Worm (Caenorhabditis elegans) whole organism, L2 larva: ENCODE measurements around the gene lin-38.
A peak's percentile ranks its signal among the peaks of the same experiment; 100 is the strongest.

ENCODE experiments used
- C34F6.9 ChIP-seq: fragments of 150-350 bp; optimal IDR thresholded peaks from 2 replicates; lab custom pipeline; 2014; ENCODE audit warnings: missing biosample characterization, missing genetic modification characterization
- F13H6.1 ChIP-seq: sonication (generic microtip); optimal IDR thresholded peaks from 2 replicates; lab custom pipeline; 2016; ENCODE audit warnings: missing genetic modification characterization, missing compliant biosample characterization
- aly-2 ChIP-seq: fragments of 150-350 bp; optimal IDR thresholded peaks from 2 replicates; lab custom pipeline; 2014; ENCODE audit warnings: missing biosample characterization, missing genetic modification characterization
- blmp-1 ChIP-seq: sonication (generic microtip); optimal IDR thresholded peaks from 2 replicates; lab custom pipeline; 2017; ENCODE audit warnings: missing genetic modification characterization, mild to moderate bottlenecking, missing compliant biosample characterization, antibody characterized with exemption, moderate library complexity; ENCODE audit not compliant: insufficient read depth
- ceh-16 ChIP-seq: fragments of 150-350 bp; optimal IDR thresholded peaks from 2 replicates; lab custom pipeline; 2014; ENCODE audit warnings: missing biosample characterization, missing genetic modification characterization
- crh-2 ChIP-seq: sonication (generic microtip); optimal IDR thresholded peaks from 2 replicates; lab custom pipeline; 2017; ENCODE audit warnings: missing biosample characterization, missing genetic modification characterization
- egl-27 ChIP-seq: sonication (generic microtip); optimal IDR thresholded peaks from 3 replicates; lab custom pipeline; 2017; ENCODE audit warnings: missing biosample characterization, missing genetic modification reagents, missing genetic modification characterization
- gmeb-1 ChIP-seq: fragments of 150-350 bp; optimal IDR thresholded peaks from 2 replicates; lab custom pipeline; 2014; ENCODE audit warnings: missing biosample characterization, missing genetic modification characterization
- lin-11 ChIP-seq: fragments of 150-350 bp; sonication (generic microtip); optimal IDR thresholded peaks from 2 replicates; lab custom pipeline; 2014; ENCODE audit warnings: missing biosample characterization, missing genetic modification characterization, inconsistent platforms, mixed read lengths
- lin-13 ChIP-seq: fragments of 150-350 bp; optimal IDR thresholded peaks from 2 replicates; lab custom pipeline; 2014; ENCODE audit warnings: missing biosample characterization, missing genetic modification reagents, missing genetic modification characterization
- lsy-2 ChIP-seq, 2 experiments: fragments of 150-350 bp in 1 of 2; sonication (generic microtip) in 1 of 2; optimal IDR thresholded peaks; 2 replicates each; lab custom pipeline; 2014 to 2017; ENCODE audit warnings: missing biosample characterization in 2 of 2, missing genetic modification characterization in 2 of 2
- mab-5 ChIP-seq: fragments of 150-350 bp; optimal IDR thresholded peaks from 2 replicates; lab custom pipeline; 2014; ENCODE audit warnings: missing biosample characterization, missing genetic modification characterization
- mbf-1 ChIP-seq: sonication (generic microtip); optimal IDR thresholded peaks from 2 replicates; lab custom pipeline; 2017; ENCODE audit warnings: missing biosample characterization, missing genetic modification characterization
- mdl-1 ChIP-seq, 2 experiments: fragments of 150-350 bp in 1 of 2; sonication (generic microtip) in 1 of 2; optimal IDR thresholded peaks; 2 replicates each; lab custom pipeline; 2017; ENCODE audit warnings: missing biosample characterization in 2 of 2, missing genetic modification characterization in 2 of 2
- nhr-11 ChIP-seq: fragments of 150-350 bp; optimal IDR thresholded peaks from 2 replicates; lab custom pipeline; 2014; ENCODE audit warnings: missing biosample characterization, missing genetic modification characterization
- nhr-129 ChIP-seq: fragments of 150-350 bp; optimal IDR thresholded peaks from 2 replicates; lab custom pipeline; 2014; ENCODE audit warnings: missing biosample characterization, missing genetic modification characterization
- nhr-21 ChIP-seq: fragments of 150-350 bp; optimal IDR thresholded peaks from 2 replicates; lab custom pipeline; 2014; ENCODE audit warnings: missing biosample characterization, missing genetic modification characterization
- nhr-23 ChIP-seq: fragments of 150-350 bp; optimal IDR thresholded peaks from 2 replicates; lab custom pipeline; 2014; ENCODE audit warnings: missing biosample characterization, missing genetic modification reagents, missing genetic modification characterization
- nhr-237 ChIP-seq: fragments of 150-350 bp; optimal IDR thresholded peaks from 2 replicates; lab custom pipeline; 2014; ENCODE audit warnings: missing biosample characterization, missing genetic modification characterization
- nhr-25 ChIP-seq: fragments of 150-350 bp; sonication (generic microtip); optimal IDR thresholded peaks from 3 replicates; lab custom pipeline; 2014; ENCODE audit warnings: missing biosample characterization, missing genetic modification characterization
- nhr-77 ChIP-seq: fragments of 150-350 bp; optimal IDR thresholded peaks from 2 replicates; lab custom pipeline; 2014; ENCODE audit warnings: missing biosample characterization, missing genetic modification characterization
- peb-1 ChIP-seq: fragments of 150-350 bp; optimal IDR thresholded peaks from 2 replicates; lab custom pipeline; 2014; ENCODE audit warnings: missing biosample characterization, missing genetic modification characterization
- sem-4 ChIP-seq: fragments of 150-350 bp; optimal IDR thresholded peaks from 2 replicates; lab custom pipeline; 2014; ENCODE audit warnings: missing biosample characterization, missing genetic modification reagents, missing genetic modification characterization
- skn-1 ChIP-seq: sonication (generic microtip); optimal IDR thresholded peaks from 2 replicates; lab custom pipeline; 2017; ENCODE audit warnings: missing biosample characterization, missing genetic modification characterization
- sma-9 ChIP-seq, 2 experiments: fragments of 150-350 bp in 1 of 2; sonication (generic microtip) in 1 of 2; optimal IDR thresholded peaks; 2 replicates each; lab custom pipeline; 2014 to 2016; ENCODE audit warnings: missing genetic modification characterization in 2 of 2, mild to moderate bottlenecking in 1 of 2, missing biosample characterization in 1 of 2, missing compliant biosample characterization in 1 of 2, missing genetic modification reagents in 1 of 2, moderate library complexity in 1 of 2
- unc-55 ChIP-seq: fragments of 150-350 bp; sonication (generic microtip); optimal IDR thresholded peaks from 3 replicates; lab custom pipeline; 2014; ENCODE audit warnings: missing biosample characterization, missing genetic modification reagents, missing genetic modification characterization
- zag-1 ChIP-seq: fragments of 150-350 bp; optimal IDR thresholded peaks from 2 replicates; lab custom pipeline; 2014; ENCODE audit warnings: missing biosample characterization, missing genetic modification characterization
- ztf-1 ChIP-seq: fragments of 200-800 bp; sonication (Bioruptor generic); conservative IDR thresholded peaks from 2 replicates; pipeline ENCODE4 v1.3.6; 2022; ENCODE audit warnings: missing genetic modification characterization, missing compliant biosample characterization
- ztf-4 ChIP-seq: fragments of 150-350 bp; optimal IDR thresholded peaks from 2 replicates; lab custom pipeline; 2014; ENCODE audit warnings: missing biosample characterization, missing genetic modification characterization

lin-38 gene

DNA sequence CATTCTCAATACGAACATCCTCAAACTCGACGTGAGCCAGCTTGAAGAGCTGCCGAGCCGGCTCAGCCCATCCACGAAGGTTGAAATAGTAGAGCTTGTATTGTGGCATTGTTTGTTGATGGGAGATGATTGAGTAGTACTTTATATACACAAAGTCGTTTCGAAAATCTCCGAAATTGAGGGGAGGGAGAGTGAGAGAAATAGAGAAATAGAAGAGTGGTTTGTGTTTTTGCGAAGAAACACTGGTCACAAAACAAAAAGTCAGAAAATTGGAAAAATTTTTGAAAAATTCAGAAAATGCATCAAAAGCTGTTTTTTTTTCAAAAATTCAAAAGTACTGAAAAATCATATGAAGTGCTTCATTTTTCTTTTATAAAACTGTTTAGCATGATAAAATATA is 35.5 kb downstream of the lin-38 start, which contains the start of gene gst-24:
Gene gst-24 (minus strand): TSS at position 181 of the 400 bp plus-strand sequence.
- TF ChIP-seq C34F6.9 (tag; lab: Kevin White, UChicago) (peak; percentile 65), egl-27 (tag; lab: Kevin White, UChicago) (no peak), unc-55 (GFP tag; lab: Kevin White, UChicago) (peak; percentile 0), mab-5 (tag; lab: Kevin White, UChicago) (no peak)

DNA sequence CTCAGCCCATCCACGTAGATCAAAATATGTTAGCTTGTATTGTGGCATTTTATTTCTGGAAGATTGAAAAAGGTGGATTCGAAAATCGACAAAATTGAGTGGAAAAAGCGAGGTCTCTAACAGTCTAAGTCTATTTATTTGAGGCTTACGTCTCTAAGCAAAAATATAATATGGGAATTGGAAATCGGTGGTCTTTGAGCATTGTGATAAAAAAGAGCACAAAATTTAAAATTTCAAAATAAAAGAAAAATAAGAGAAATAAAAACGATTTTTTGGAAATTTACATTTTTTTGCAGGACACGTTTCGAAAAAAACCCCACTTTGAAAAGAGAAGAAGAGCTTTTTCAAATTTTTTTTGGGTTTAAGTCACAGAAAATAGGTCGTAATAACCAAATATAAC is 37.4 kb downstream of the lin-38 start, which contains the start of gene gst-15:
Gene gst-15 (minus strand): TSS at position 101 of the 400 bp plus-strand sequence.
- no peak for TF ChIP-seq egl-27 (tag; lab: Kevin White, UChicago)
- no peak for TF ChIP-seq nhr-129
- no peak for TF ChIP-seq mdl-1 (tag; optimal IDR thresholded peaks at IDR 0.05; lab: Kevin White, UChicago)
- TF ChIP-seq lin-13 (GFP tag; lab: Kevin White, UChicago), result no peak
- TF ChIP-seq nhr-11 (tag; lab: Kevin White, UChicago), result no peak
- TF ChIP-seq gmeb-1 (tag; lab: Kevin White, UChicago), result no peak
- TF ChIP-seq mbf-1 (tag; lab: Kevin White, UChicago), result no peak
- TF ChIP-seq nhr-237 (tag; lab: Kevin White, UChicago), result no peak
- TF ChIP-seq ztf-4 (tag; lab: Kevin White, UChicago), result no peak
- TF ChIP-seq nhr-21 (tag; lab: Kevin White, UChicago), result no peak
- TF ChIP-seq blmp-1, result no peak
- TF ChIP-seq zag-1 (tag; lab: Kevin White, UChicago), result no peak
- no peak for TF ChIP-seq F13H6.1 (tag; lab: Kevin White, UChicago)
- TF ChIP-seq lsy-2 (tag; optimal IDR thresholded peaks at IDR 0.05; lab: Kevin White, UChicago), result no peak
- no peak for TF ChIP-seq crh-2 (tag; lab: Kevin White, UChicago)
- no peak for TF ChIP-seq lin-11 (tag; lab: Kevin White, UChicago)
- TF ChIP-seq nhr-23 (tag; lab: Kevin White, UChicago), result no peak
- TF ChIP-seq sma-9 (GFP tag; optimal IDR thresholded peaks at IDR 0.05; lab: Kevin White, UChicago), result no peak
- TF ChIP-seq sma-9 (tag; optimal IDR thresholded peaks at IDR 0.05; lab: Kevin White, UChicago), result no peak

DNA sequence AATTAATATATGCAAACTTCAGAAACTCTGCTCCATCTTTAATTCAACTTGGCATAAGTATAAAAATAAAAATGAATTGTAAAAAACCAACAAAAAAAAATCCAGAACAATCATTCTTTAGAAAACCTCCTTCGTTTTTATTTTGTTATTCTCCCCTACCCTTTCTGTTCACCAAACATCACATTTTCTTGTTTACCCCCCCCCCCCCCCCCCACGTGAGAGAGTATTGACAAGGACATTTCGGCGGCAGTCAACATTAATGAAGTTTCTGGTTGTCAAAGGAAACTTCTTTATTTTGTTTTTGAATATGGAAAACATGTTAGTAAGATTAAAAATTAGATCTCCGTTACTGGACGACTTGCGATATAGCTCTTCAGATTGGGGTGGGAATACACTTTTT is 38.8 kb downstream of the lin-38 start:
- TF ChIP-seq mab-5 (tag; lab: Kevin White, UChicago) (no peak), ceh-16 (tag; lab: Kevin White, UChicago) (no peak), peb-1 (no peak), ztf-1 (GFP tag; lab: Robert Waterston, UW) (no peak), mbf-1 (tag; lab: Kevin White, UChicago) (no peak), mdl-1 (tag; optimal IDR thresholded peaks at IDR 0.05; lab: Kevin White, UChicago) (no peak), aly-2 (tag; lab: Kevin White, UChicago) (no peak), nhr-25 (tag; lab: Kevin White, UChicago) (no peak)

DNA sequence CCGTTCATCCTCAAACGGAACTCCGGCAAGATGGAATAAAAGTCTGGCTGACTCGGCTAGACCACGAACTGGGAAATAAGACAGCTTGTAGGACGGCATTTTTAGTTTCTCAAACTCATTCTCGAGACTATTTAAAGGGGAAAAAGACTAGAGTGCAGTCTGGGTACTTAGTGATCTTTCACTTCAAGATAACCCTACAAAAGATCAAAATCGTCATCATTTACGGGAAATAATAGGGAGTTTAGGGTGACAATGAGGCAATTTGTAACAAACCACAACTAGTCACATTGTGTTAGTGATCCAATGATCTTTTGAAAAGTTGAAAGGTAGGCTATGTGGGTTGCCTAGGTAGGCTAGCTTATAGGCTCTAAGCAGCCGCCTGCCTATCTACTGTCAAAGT is 40.3 kb downstream of the lin-38 start, which contains the start of gene gst-14:
Gene gst-14 (minus strand): TSS at position 101 of the 400 bp plus-strand sequence.
- TF ChIP-seq F13H6.1 (tag; lab: Kevin White, UChicago) (no peak), nhr-77 (tag; lab: Kevin White, UChicago) (no peak), ceh-16 (tag; lab: Kevin White, UChicago) (no peak), zag-1 (tag; lab: Kevin White, UChicago) (no peak), gmeb-1 (tag; lab: Kevin White, UChicago) (no peak)

DNA sequence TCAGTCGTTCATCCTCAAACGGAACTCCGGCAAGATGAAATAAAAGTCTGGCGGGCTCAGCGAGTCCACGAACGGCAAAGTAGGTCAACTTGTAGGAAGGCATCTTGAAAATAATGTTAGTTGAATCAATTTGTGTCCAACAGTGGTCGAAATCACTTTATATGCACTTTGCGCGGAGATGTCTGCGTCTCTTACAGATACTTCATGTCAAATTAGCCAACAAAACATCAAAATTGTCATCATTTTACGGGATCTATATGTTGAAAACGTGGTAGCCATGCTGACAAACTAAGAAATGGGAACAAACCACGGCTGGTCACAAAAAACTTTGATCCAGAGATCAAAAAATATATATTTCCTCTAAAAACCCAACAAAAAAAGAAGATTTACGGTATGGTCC is 42.1 kb downstream of the lin-38 start, which contains the start of gene gst-12:
Gene gst-12 (minus strand): TSS at position 254 of the 400 bp plus-strand sequence.
- TF ChIP-seq sem-4 (tag; lab: Kevin White, UChicago) (no peak), nhr-21 (tag; lab: Kevin White, UChicago) (peak; percentile 61), sma-9 (GFP tag; optimal IDR thresholded peaks at IDR 0.05; lab: Kevin White, UChicago) (peak; percentile 63), sma-9 (tag; optimal IDR thresholded peaks at IDR 0.05; lab: Kevin White, UChicago) (no peak)

- TF ChIP-seq skn-1 (tag; lab: Kevin White, UChicago), result peak; percentile 70
- TF ChIP-seq sma-9 (GFP tag; optimal IDR thresholded peaks at IDR 0.05; lab: Kevin White, UChicago), result no peak
- TF ChIP-seq sma-9 (tag; optimal IDR thresholded peaks at IDR 0.05; lab: Kevin White, UChicago), result no peak
These were observed 48.6 kb downstream of the lin-38 start, which contains the start of gene gst-16 for ce11 chrII:13624330-13624729. gst-16 (minus strand) TSS chrII:13624440.
